Fruit fly (Drosophila melanogaster) S2 (cell line): ENCODE results near the gene CG10237.

Experiments used
- CG8478 ChIP-seq: fragments of >200 bp; optimal IDR thresholded peaks from 2 replicates; lab custom pipeline; 2018
- CTCF ChIP-seq, 2 experiments: fragments of >200 bp; optimal IDR thresholded peaks; 2 replicates each; lab custom pipeline; 2018

Gene CG10237

DNA sequence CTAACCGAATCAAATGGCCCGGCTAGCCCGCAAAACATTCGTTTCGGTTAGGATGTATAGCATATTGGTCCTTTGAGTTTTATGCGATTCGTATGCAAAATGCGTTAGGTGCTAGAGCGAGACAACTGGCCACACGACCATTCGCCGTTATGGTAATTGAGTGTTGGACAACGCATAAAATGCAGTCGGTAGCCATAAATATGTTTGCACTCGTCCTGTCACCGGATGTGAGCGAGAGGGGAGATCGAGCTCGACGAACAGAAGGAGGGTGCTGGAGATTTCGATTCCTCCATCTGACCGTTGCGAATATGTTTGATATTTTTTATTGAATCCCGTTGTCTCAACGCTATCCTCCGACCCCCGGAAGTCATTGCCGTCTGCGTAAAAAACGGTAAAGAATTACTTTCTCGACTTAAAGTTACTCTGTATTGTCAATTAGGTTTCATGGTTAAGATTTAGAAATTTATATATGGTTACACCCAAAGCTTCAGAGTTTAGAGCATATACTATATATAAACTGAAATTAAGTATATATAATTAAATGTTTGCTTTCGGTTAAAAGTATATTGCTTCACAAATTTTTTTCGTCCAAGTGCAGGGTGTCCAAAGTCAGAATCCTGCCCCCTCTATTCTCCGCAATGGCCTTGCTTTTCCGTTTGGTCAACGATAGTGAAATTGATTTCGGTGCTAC is 15.5 kb upstream of the CG10237 start:
- TF ChIP-seq CTCF (optimal IDR thresholded peaks at IDR 0.05; lab: Kevin White, UChicago) (no peak), CG8478 (lab: Kevin White, UChicago) (no peak)

DNA sequence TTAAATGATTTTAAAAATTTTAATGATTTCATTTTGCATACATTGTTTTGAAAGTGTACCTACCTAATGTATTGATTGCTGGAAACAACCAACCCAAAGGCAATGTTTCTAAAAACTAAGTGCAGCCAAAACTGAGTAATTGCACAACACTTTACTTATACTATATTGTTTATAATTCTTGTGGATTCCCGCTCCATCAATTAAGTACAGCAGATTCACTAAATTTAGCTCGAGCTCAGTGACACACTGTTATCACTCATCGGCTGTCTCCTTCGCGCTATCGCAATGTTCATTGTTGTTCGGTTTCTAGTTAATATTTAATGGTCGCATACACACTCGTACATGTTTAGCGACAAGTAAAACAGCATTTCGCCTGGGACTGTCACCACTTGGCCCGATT is 13.2 kb upstream of the CG10237 start:
- no peak for TF ChIP-seq CG8478 (lab: Kevin White, UChicago)
- TF ChIP-seq CTCF (optimal IDR thresholded peaks at IDR 0.05; lab: Kevin White, UChicago) = no peak

DNA sequence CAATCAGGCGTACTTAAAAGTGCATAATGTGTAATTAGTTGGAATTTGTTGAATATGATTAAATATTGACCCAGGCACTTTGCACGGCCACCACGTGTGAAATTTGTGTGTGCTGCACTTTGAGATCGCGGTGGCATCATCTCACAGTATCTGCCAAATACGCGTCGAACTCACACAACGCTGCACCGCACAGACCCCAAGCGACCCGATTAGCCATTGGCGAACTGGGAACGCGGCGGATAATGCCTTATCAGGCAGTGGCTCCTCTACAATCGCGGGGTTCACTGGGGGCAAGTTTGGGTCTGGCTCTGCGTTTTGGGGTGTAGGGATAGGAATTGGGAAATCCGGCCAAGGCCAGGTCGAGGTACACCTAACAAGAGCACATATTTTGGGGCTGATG is 12.7 kb upstream of the CG10237 start:
- no peak for TF ChIP-seq CG8478 (lab: Kevin White, UChicago)
- TF ChIP-seq CTCF (optimal IDR thresholded peaks at IDR 0.05; lab: Kevin White, UChicago) = no peak

DNA sequence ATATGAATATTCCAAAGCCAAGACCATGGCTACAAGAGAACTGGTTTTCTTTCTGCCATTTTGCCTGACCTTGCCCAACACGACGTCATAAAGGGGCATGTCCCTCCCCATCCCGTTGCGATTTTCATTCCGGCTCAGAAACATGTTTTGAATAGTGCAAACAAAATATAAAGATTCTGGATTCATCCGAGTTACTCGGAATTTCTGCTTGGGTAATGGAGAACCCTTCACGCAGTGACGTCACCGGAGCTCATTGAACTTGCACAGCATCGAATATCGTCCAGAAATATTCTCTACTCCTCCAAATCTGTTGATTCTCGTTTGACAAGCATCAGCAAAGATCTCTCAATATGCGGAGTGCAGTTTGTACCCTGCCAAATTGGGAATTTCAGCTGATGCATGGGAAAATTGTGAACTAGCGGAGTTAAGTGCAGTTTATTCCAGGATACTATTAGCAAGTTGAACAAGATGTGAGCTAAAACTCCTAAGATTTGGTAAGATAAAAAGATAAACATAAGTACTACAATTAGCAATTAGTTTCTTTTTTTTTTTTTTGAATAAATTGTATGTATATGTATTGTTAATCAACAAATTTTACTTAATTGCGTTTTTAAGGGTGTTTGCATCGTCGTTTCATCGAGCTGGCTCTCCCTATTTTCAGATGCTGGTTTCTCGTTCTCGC is 11.7 kb upstream of the CG10237 start, which contains the start of gene CG10026:
Gene CG10026 (plus strand): TSS at position 187 of the 682 bp plus-strand sequence.
- TF ChIP-seq CTCF (optimal IDR thresholded peaks at IDR 0.05; lab: Kevin White, UChicago) = no peak
- no peak for TF ChIP-seq CG8478 (lab: Kevin White, UChicago)

DNA sequence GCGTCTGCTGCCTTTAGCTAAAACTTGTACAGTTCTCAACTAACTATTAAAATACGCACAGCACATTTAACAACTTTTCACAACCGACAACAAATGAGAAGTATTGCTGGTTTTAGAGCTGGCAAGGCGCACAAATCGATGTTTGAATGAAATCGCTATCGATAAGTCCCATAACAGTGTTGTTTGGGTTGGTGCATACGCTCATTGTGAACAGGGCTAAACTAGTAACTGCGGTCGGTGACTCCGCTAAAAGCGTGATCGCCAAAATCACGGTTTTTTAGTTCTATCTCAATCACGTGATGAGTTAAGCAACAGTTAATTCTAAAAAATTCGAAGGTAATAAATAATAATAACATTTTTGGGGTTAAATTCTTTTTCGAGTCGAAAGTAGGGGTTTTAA is 10.9 kb upstream of the CG10237 start, which contains the start of gene Top2:
Gene Top2 (minus strand): TSS at position 110 of the 400 bp plus-strand sequence.
- TF ChIP-seq CG8478 (lab: Kevin White, UChicago) = no peak
- peak; percentile 72 to 74 for TF ChIP-seq CTCF (optimal IDR thresholded peaks at IDR 0.05; lab: Kevin White, UChicago)

DNA sequence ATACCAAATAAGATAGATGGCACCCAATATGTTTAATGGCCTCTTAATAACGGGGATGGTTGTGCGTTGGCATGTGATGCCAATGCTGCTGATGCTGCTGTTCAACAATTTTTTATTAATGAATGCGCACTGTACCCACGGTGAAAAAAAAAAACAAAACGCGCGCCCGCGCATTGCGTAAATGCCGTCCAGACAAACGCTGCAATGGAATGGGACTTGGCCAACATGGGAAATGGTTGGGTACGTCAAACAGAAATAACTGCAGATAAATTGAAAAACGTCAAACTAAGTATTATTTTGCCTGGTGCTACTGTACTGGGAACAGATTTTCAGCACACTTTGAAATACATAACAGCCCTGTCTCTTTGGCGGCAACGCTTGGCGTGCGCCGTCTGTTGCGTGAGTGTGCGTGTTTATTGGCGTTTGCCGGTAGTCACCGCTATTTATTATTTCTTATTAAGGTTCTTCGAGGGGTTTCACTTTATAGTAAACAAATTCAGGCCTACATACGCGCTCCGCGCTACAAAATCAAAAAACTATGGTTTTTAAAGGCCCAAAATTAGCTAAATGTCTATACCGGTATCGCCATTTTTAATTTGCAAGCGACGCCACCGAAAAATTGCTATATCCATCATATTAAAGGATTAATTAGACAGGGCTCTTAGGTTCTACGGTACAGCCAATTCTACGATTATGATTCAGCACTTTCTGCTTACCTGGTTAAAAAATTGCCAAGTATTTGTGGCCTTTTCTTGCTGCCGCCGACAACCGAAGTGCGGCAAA is 10.2 kb upstream of the CG10237 start:
- no peak for TF ChIP-seq CG8478 (lab: Kevin White, UChicago)
- TF ChIP-seq CTCF (optimal IDR thresholded peaks at IDR 0.05; lab: Kevin White, UChicago) = no peak

DNA sequence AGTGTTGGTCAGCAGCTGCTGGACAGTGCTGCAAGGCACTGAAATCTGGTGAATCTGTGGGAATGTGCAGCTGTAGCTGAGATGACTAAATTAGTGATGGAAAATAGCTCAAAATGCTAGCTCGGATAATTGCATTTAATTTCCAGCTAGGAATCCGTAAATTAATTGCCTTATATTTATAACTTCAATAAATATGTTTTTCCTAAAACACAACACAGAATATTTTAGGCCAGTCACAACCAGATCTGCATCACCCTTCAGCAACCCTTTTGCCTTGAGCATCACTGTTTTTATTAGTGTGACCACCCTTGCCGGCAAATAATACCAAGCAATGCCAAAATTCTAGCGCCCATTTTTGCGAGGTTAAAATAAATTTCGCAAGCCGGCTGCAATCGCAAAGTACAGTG is 2.2 kb upstream of the CG10237 start, which contains the start of gene Hs2st:
Gene Hs2st (minus strand): TSS at position 17 of the 407 bp plus-strand sequence.
- no peak for TF ChIP-seq CG8478 (lab: Kevin White, UChicago)
- TF ChIP-seq CTCF (optimal IDR thresholded peaks at IDR 0.05; lab: Kevin White, UChicago) = no peak

DNA sequence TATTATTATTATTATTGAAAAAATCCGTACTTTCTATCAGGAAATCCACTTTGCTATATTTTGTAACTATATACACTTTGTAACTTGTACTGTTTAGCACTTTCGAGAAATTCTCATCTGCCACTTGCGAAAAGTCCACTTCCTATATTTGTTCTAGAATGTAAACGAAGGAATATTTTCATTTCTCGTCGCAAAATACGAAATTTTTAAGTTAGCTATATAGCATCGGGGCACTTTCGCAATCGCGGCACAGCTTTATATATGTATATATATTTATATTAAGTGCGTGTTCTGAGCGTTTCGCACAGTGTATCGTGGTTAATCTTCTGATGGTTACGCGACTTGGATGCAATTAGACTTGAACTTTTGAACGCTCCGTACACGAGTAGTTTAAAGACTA is 736 bp downstream of the CG10237 start, which contains the start of gene RanGAP:
Gene RanGAP (plus strand): TSS at position 169 of the 400 bp plus-strand sequence.
- TF ChIP-seq CTCF (optimal IDR thresholded peaks at IDR 0.05; lab: Kevin White, UChicago) = no peak
- no peak for TF ChIP-seq CG8478 (lab: Kevin White, UChicago)

DNA sequence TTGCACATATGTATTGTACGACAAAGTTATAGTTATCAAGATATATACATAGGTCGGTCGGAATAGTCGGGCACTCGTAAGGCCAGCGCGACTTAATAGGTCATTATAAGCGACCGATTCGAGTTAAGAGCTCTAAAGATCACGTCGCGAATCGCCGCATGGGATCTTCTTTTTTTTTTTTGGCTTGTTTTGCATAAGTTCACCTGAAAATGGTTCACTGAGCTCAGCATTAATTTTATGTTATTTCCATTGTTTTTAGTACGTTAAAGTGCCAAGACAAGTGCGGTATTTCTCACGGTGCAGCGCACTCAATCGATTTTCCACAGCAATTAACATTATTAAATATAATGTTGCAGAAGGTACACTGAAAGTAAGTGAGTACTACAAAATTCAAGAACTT is 1.2 kb downstream of the CG10237 start:
- TF ChIP-seq CG8478 (lab: Kevin White, UChicago) = no peak
- TF ChIP-seq CTCF (optimal IDR thresholded peaks at IDR 0.05; lab: Kevin White, UChicago) = no peak

DNA sequence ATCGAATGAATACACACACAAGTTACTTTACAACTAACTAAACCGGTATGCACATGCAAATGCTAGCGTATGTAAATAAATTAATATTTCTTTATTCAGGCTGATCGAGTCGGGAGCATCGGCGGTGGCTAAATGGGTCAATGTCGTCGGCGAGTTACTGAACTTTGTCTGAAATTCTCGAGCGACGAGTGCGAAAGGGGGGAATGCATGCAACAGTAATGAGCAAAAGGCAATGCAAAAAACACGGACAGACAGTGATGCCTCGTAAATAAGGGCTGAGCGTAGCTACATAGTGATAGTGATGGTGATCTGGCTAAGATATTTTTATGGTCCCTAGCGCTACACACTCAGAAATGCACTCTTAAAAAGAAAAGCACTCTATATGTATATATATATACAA is 1.8 kb downstream of the CG10237 start:
- TF ChIP-seq CG8478 (lab: Kevin White, UChicago) (no peak), CTCF (optimal IDR thresholded peaks at IDR 0.05; lab: Kevin White, UChicago) (no peak)

DNA sequence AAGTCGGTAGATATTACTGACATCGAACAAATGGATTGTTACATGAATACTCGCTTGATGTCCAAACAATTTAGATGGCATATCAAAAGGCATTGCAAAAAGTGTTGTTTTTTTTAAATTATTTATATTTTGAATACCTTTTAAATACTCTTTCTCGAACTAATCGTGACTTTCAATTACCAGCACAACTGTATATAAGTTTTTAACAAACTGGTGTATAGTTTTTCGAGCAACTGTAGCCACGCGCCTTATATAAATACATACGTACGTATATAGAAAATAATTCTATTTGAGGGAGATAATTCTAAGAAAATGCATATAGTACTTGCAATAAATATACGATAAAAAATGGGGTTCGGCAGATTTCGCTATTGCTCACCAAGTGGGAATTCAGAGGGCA is 2.2 kb downstream of the CG10237 start:
- TF ChIP-seq CTCF (optimal IDR thresholded peaks at IDR 0.05; lab: Kevin White, UChicago) = no peak

DNA sequence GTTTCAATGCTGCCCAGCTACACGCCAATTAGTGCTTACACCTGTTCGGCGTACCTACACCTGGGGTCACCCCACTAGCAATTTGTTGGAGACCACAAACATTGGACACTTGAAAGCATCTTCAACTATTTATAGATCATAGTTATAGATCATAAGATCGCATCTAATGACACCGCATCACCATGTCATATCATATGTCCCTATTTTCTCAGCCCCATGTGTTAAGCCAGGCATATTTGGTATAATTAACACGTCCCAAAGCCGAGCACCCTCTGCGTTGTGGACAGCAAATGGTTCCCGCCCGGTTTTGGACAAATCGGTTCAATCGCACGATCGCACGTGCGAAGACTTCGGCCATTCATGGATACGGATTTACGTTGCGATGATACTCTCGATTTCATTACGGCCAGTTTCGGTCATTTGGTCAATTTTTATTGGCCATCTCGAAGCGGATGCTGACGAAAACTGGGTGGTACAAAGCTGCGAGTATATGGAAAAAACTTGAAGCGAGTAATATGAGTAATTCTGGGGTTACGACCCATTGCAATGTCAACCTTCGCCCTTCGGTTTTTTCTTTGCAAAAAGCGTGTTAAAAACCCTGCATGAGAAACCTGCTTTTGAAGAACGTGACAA is 2.8 kb downstream of the CG10237 start:
- TF ChIP-seq CTCF (optimal IDR thresholded peaks at IDR 0.05; lab: Kevin White, UChicago) = no peak

DNA sequence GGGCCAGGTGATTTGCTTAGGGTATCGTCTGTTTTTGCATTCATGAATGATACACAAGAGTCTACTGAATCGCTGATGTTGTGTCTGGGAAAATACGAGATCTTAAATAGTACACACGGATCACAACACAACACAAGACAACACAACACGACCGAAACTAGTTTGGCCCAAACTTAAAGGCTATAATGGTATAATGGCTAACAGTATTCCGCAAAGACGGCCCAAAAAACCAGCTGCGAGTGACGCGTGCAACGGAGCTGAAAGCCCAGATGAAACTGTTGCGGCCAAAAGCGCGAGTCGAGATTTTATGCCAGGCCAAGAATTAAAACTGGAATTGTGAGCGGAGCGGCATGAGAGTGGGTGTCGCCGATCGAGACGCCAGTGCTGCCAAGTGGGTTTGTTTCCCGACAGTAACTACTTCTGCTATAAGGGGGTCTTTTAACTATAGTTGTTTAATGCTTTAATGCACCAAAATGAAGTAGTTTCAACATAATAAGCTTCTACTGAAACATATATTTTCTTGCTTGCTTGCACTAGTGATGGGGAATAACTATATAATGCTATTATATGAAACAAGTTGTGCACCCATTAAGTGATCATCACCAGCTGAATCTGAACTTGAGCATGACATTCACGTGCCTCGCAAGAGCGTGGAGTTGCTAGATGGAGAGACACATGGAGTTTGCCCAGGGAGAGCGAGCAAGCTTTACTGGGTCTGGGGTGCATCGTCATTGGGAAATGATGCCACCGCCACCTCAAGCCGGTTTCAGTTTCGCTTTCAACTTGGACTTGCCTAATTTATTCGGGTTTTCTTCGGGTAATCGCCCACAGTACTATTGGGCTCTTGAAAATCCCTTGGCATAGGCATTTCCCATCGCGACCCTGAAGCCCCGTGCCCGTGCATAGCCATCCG is 3.6 kb downstream of the CG10237 start:
- TF ChIP-seq CTCF (optimal IDR thresholded peaks at IDR 0.05; lab: Kevin White, UChicago) (no peak), CG8478 (lab: Kevin White, UChicago) (no peak)
